Fruit fly (Drosophila melanogaster): Measurements from ENCODE around the gene comm3.

Gene comm3

dm6 chr3L:15597037-15597785 is 50.4 kb downstream of the comm3 start (continued):
- no peak for TF ChIP-seq CG8290 (GFP tag; optimal IDR thresholded peaks at IDR 0.05)
- TF ChIP-seq CG8290 (tag; optimal IDR thresholded peaks at IDR 0.05), result peak in 1 of 2 experiments; percentile 59
- TF ChIP-seq nau (GFP tag; optimal IDR thresholded peaks at IDR 0.05), result peak; percentile 39
- TF ChIP-seq slou (GFP tag; optimal IDR thresholded peaks at IDR 0.05), result no peak
- TF ChIP-seq her (GFP tag; optimal IDR thresholded peaks at IDR 0.05), result no peak
- TF ChIP-seq CG12219 (GFP tag; optimal IDR thresholded peaks at IDR 0.05), result peak; percentile 49
- peak; percentile 60 for TF ChIP-seq wek (GFP tag; optimal IDR thresholded peaks at IDR 0.05)
- no peak for TF ChIP-seq Bgb (GFP tag; IDR thresholded peaks at IDR 0.05; ENCODE audit: partially characterized antibody)
- peak; percentile 63 for TF ChIP-seq lab (GFP tag; optimal IDR thresholded peaks at IDR 0.05)
- TF ChIP-seq Dek (tag; optimal IDR thresholded peaks at IDR 0.05), result peak; percentile 3
- peak; percentile 33; the same call in 1 of the 2 replicates for TF ChIP-seq Xrp1 (GFP tag; IDR thresholded peaks at IDR 0.05)
- peak; percentile 28 for TF ChIP-seq Fer1 (GFP tag; optimal IDR thresholded peaks at IDR 0.05)
- TF ChIP-seq CG2120 (GFP tag; optimal IDR thresholded peaks at IDR 0.05), result peak; percentile 15
- TF ChIP-seq MTF-1 (GFP tag; optimal IDR thresholded peaks at IDR 0.05; ENCODE audit: borderline replicate concordance), result peak; percentile 23
- TF ChIP-seq CG11456 (GFP tag; IDR thresholded peaks at IDR 0.05), result no peak
- TF ChIP-seq zen2 (GFP tag; IDR thresholded peaks at IDR 0.05; ENCODE audit: partially characterized antibody), result no peak
- TF ChIP-seq Fer3 (tag; optimal IDR thresholded peaks at IDR 0.05), result peak; percentile 6
- TF ChIP-seq CG3407 (GFP tag; optimal IDR thresholded peaks at IDR 0.05), result peak; percentile 20
- peak; percentile 5 for TF ChIP-seq Meics (GFP tag; optimal IDR thresholded peaks at IDR 0.05)
- TF ChIP-seq CG31365 (tag; optimal IDR thresholded peaks at IDR 0.05), result peak; percentile 25
- TF ChIP-seq CG12071 (GFP tag; optimal IDR thresholded peaks at IDR 0.05), result peak; percentile 64
- TF ChIP-seq CG15269 (tag; optimal IDR thresholded peaks at IDR 0.05), result peak; percentile 25
- TF ChIP-seq CG17359 (tag; optimal IDR thresholded peaks at IDR 0.05), result peak; percentile 68
- peak; percentile 19 for TF ChIP-seq CG6854 (GFP tag; optimal IDR thresholded peaks at IDR 0.05)
- TF ChIP-seq mirr (GFP tag; optimal IDR thresholded peaks at IDR 0.05), result peak; percentile 26
- peak; percentile 45; the same call in 1 of the 2 replicates for TF ChIP-seq Nf-YA (GFP tag; IDR thresholded peaks at IDR 0.05)
- peak; percentile 16; the same call in 1 of the 2 replicates for TF ChIP-seq sob (GFP tag; IDR thresholded peaks at IDR 0.05)
- peak; percentile 9; the same call in 1 of the 2 replicates for TF ChIP-seq MBD-R2 (GFP tag; IDR thresholded peaks at IDR 0.05)
- peak; percentile 61 for TF ChIP-seq HHEX (GFP tag; optimal IDR thresholded peaks at IDR 0.05)
- peak; percentile 16; the same call in 1 of the 3 replicates for TF ChIP-seq so (GFP tag; IDR thresholded peaks at IDR 0.05)
- peak; percentile 10 for TF ChIP-seq CG13424 (tag; optimal IDR thresholded peaks at IDR 0.05)
- TF ChIP-seq CG1233 (GFP tag; optimal IDR thresholded peaks at IDR 0.05), result peak; percentile 3
- no peak for TF ChIP-seq CG34422 (GFP tag; IDR thresholded peaks at IDR 0.05)
- TF ChIP-seq gem (tag; optimal IDR thresholded peaks at IDR 0.05), result peak; percentile 7
- TF ChIP-seq Vsx1 (GFP tag; optimal IDR thresholded peaks at IDR 0.05), result peak; percentile 11
- TF ChIP-seq CG8089 (GFP tag; optimal IDR thresholded peaks at IDR 0.05), result no peak
- TF ChIP-seq gfzf (GFP tag; optimal IDR thresholded peaks at IDR 0.05), result no peak
- peak; percentile 71 for TF ChIP-seq nom (GFP tag; optimal IDR thresholded peaks at IDR 0.05)
- peak; percentile 27 for TF ChIP-seq Sox100B (GFP tag; optimal IDR thresholded peaks at IDR 0.05)

- no peak for TF ChIP-seq CG9609 (GFP tag; optimal IDR thresholded peaks at IDR 0.05)
- no peak for TF ChIP-seq Dip2 (GFP tag; IDR thresholded peaks at IDR 0.05)
- TF ChIP-seq CG15479 (GFP tag; optimal IDR thresholded peaks at IDR 0.05), result peak; percentile 19
- no peak for TF ChIP-seq sisA (GFP tag; IDR thresholded peaks at IDR 0.05)
- no peak for TF ChIP-seq Ada2b (GFP tag; IDR thresholded peaks at IDR 0.05)
- no peak for TF ChIP-seq CG12659 (GFP tag; optimal IDR thresholded peaks at IDR 0.05)
- no peak for TF ChIP-seq vvl (GFP tag; IDR thresholded peaks at IDR 0.05)
- TF ChIP-seq z (GFP tag; IDR thresholded peaks at IDR 0.05), result no peak
- TF ChIP-seq stwl (tag; optimal IDR thresholded peaks at IDR 0.05), result no peak
- TF ChIP-seq pan (optimal IDR thresholded peaks at IDR 0.05), result no peak
- peak in 1 of 2 experiments; percentile 4 for TF ChIP-seq pan (GFP tag; optimal IDR thresholded peaks at IDR 0.05 in 1 of 2, IDR thresholded peaks at IDR 0.05 in 1 of 2)
- TF ChIP-seq CG30020 (tag; optimal IDR thresholded peaks at IDR 0.05), result no peak
- no peak for TF ChIP-seq eve (GFP tag; optimal IDR thresholded peaks at IDR 0.05)
These were observed 51.6 kb downstream of the comm3 start for dm6 chr3L:15595980-15596379.
